Worm (Caenorhabditis elegans) whole organism, late embryonic: ENCODE data around the gene F14F7.5.

Experiments used
- C08G9.2 ChIP-seq: sonication (generic microtip); optimal IDR thresholded peaks from 2 replicates; lab custom pipeline; 2016; ENCODE audit warnings: mild to moderate bottlenecking, missing genetic modification characterization, moderate library complexity, missing compliant biosample characterization
- C38D4.7 ChIP-seq: fragments of 200-800 bp; sonication (Bioruptor generic); optimal IDR thresholded peaks from 2 replicates; lab custom pipeline; 2018; ENCODE audit warnings: mild to moderate bottlenecking, missing genetic modification characterization, moderate library complexity, missing compliant biosample characterization
- K02D7.2 ChIP-seq: sonication (generic microtip); optimal IDR thresholded peaks from 2 replicates; lab custom pipeline; 2017; ENCODE audit warnings: mild to moderate bottlenecking, missing genetic modification characterization, missing compliant biosample characterization
- K09A11.1 ChIP-seq: sonication (generic microtip); optimal IDR thresholded peaks from 2 replicates; lab custom pipeline; 2017; ENCODE audit warnings: antibody characterized with exemption, mild to moderate bottlenecking, missing genetic modification characterization, missing compliant biosample characterization; ENCODE audit not compliant: insufficient read depth
- ahr-1 ChIP-seq: sonication (generic microtip); optimal IDR thresholded peaks from 2 replicates; lab custom pipeline; 2016; ENCODE audit warnings: missing genetic modification characterization, missing compliant biosample characterization
- ama-1 ChIP-seq: fragments of 150-350 bp; optimal IDR thresholded peaks from 2 replicates; lab custom pipeline; 2014
- ceh-18 ChIP-seq: sonication (generic microtip); optimal IDR thresholded peaks from 2 replicates; lab custom pipeline; 2016; ENCODE audit warnings: missing genetic modification characterization, missing compliant biosample characterization
- ceh-19 ChIP-seq: fragments of 200-800 bp; sonication (Bioruptor generic); optimal IDR thresholded peaks from 2 replicates; lab custom pipeline; 2018; ENCODE audit warnings: mild to moderate bottlenecking, missing genetic modification characterization, missing compliant biosample characterization
- ceh-2 ChIP-seq: sonication (generic microtip); optimal IDR thresholded peaks from 2 replicates; lab custom pipeline; 2016; ENCODE audit warnings: missing genotype, missing genetic modification characterization, missing compliant biosample characterization
- ceh-22 ChIP-seq: sonication (generic microtip); optimal IDR thresholded peaks from 2 replicates; lab custom pipeline; 2017; ENCODE audit warnings: missing biosample characterization, missing genetic modification characterization
- ceh-31 ChIP-seq: sonication (generic microtip); optimal IDR thresholded peaks from 2 replicates; lab custom pipeline; 2016; ENCODE audit warnings: missing genetic modification characterization, missing compliant biosample characterization
- ceh-34 ChIP-seq: sonication (generic microtip); optimal IDR thresholded peaks from 2 replicates; lab custom pipeline; 2016; ENCODE audit warnings: mild to moderate bottlenecking, missing genetic modification characterization, missing compliant biosample characterization
- ceh-45 ChIP-seq: fragments of 200-800 bp; sonication (Bioruptor generic); IDR thresholded peaks from 2 replicates; pipeline ENCODE4 v1.3.6; 2022; ENCODE audit warnings: missing genetic modification reagents, missing genetic modification characterization, missing compliant biosample characterization
- ceh-48 ChIP-seq: sonication (generic microtip); optimal IDR thresholded peaks from 2 replicates; lab custom pipeline; 2016; ENCODE audit warnings: missing genetic modification characterization, inconsistent platforms, missing compliant biosample characterization
- ceh-6 ChIP-seq: fragments of 200-800 bp; sonication (Bioruptor generic); optimal IDR thresholded peaks from 2 replicates; lab custom pipeline; 2018; ENCODE audit warnings: mild to moderate bottlenecking, missing genetic modification characterization, missing compliant biosample characterization
- che-1 ChIP-seq: sonication (generic microtip); optimal IDR thresholded peaks from 2 replicates; lab custom pipeline; 2016; ENCODE audit warnings: mild to moderate bottlenecking, missing genetic modification characterization, missing compliant biosample characterization
- dmd-4 ChIP-seq: sonication (generic microtip); optimal IDR thresholded peaks from 2 replicates; lab custom pipeline; 2016; ENCODE audit warnings: borderline replicate concordance, missing genetic modification characterization, missing compliant biosample characterization
- dve-1 ChIP-seq: sonication (generic microtip); optimal IDR thresholded peaks from 2 replicates; lab custom pipeline; 2017; ENCODE audit warnings: antibody characterized with exemption, mild to moderate bottlenecking, missing genetic modification characterization, missing compliant biosample characterization
- elt-2 ChIP-seq: sonication (generic microtip); optimal IDR thresholded peaks from 2 replicates; lab custom pipeline; 2016; ENCODE audit warnings: missing genetic modification reagents, missing genetic modification characterization, missing compliant biosample characterization
- eyg-1 ChIP-seq: sonication (generic microtip); optimal IDR thresholded peaks from 2 replicates; lab custom pipeline; 2016; ENCODE audit warnings: missing genotype, missing genetic modification characterization, missing compliant biosample characterization
- fax-1 ChIP-seq: sonication (generic microtip); optimal IDR thresholded peaks from 2 replicates; lab custom pipeline; 2016; ENCODE audit warnings: missing genotype, missing genetic modification characterization, missing compliant biosample characterization
- fkh-6 ChIP-seq: sonication (generic microtip); optimal IDR thresholded peaks from 2 replicates; lab custom pipeline; 2016; ENCODE audit warnings: missing genetic modification characterization, missing compliant biosample characterization
- hlh-15 ChIP-seq: sonication (generic microtip); optimal IDR thresholded peaks from 2 replicates; lab custom pipeline; 2016; ENCODE audit warnings: missing genetic modification characterization, missing compliant biosample characterization
- hlh-30 ChIP-seq: sonication (generic microtip); optimal IDR thresholded peaks from 2 replicates; lab custom pipeline; 2017; ENCODE audit warnings: antibody characterized with exemption, missing genetic modification characterization, missing compliant biosample characterization; ENCODE audit not compliant: insufficient read depth
- lin-11 ChIP-seq: fragments of 200-800 bp; sonication (Bioruptor generic); optimal IDR thresholded peaks from 2 replicates; lab custom pipeline; 2018; ENCODE audit warnings: mild to moderate bottlenecking, missing genetic modification characterization, missing compliant biosample characterization
- madf-2 ChIP-seq: sonication (generic microtip); optimal IDR thresholded peaks from 2 replicates; lab custom pipeline; 2017; ENCODE audit warnings: missing genetic modification characterization, missing compliant biosample characterization
- nfya-1 ChIP-seq: sonication (generic microtip); optimal IDR thresholded peaks from 2 replicates; lab custom pipeline; 2017; ENCODE audit warnings: missing genetic modification characterization, mild to moderate bottlenecking, missing compliant biosample characterization, antibody characterized with exemption, moderate library complexity
- nhr-11 ChIP-seq: fragments of 150-350 bp; optimal IDR thresholded peaks from 2 replicates; lab custom pipeline; 2014; ENCODE audit warnings: missing biosample characterization, missing genetic modification characterization
- odd-2 ChIP-seq: sonication (generic microtip); optimal IDR thresholded peaks from 2 replicates; lab custom pipeline; 2017; ENCODE audit warnings: antibody characterized with exemption, mild to moderate bottlenecking, missing genetic modification characterization, missing compliant biosample characterization
- pag-3 ChIP-seq: sonication (generic microtip); optimal IDR thresholded peaks from 2 replicates; lab custom pipeline; 2016; ENCODE audit warnings: missing compliant biosample characterization, missing genetic modification characterization, borderline replicate concordance
- pat-9 ChIP-seq: fragments of 200-800 bp; sonication (Bioruptor generic); optimal IDR thresholded peaks from 2 replicates; lab custom pipeline; 2018; ENCODE audit warnings: mild to moderate bottlenecking, missing genetic modification characterization, moderate library complexity, missing compliant biosample characterization
- pax-1 ChIP-seq: fragments of 150-350 bp; optimal IDR thresholded peaks from 2 replicates; lab custom pipeline; 2014; ENCODE audit warnings: missing biosample characterization, missing genetic modification characterization
- pha-4 ChIP-seq: fragments of 150-350 bp; optimal IDR thresholded peaks from 2 replicates; lab custom pipeline; 2018; ENCODE audit warnings: missing biosample characterization, missing genetic modification reagents, missing genetic modification characterization
- pros-1 ChIP-seq: fragments of 150-350 bp; optimal IDR thresholded peaks from 2 replicates; lab custom pipeline; 2014; ENCODE audit warnings: missing biosample characterization, missing genetic modification reagents, missing genetic modification characterization
- rnt-1 ChIP-seq: sonication (generic microtip); optimal IDR thresholded peaks from 2 replicates; lab custom pipeline; 2016; ENCODE audit warnings: missing genetic modification characterization, missing compliant biosample characterization
- sdc-2 ChIP-seq: sonication (generic microtip); optimal IDR thresholded peaks from 2 replicates; lab custom pipeline; 2016; ENCODE audit warnings: missing genotype, missing genetic modification characterization, missing compliant biosample characterization
- sox-2 ChIP-seq: fragments of 200-800 bp; sonication (Bioruptor generic); IDR thresholded peaks from 2 replicates; pipeline ENCODE4 v1.3.6; 2022; ENCODE audit warnings: missing genetic modification reagents, missing genetic modification characterization, missing compliant biosample characterization
- syd-9 ChIP-seq: sonication (generic microtip); optimal IDR thresholded peaks from 2 replicates; lab custom pipeline; 2016; ENCODE audit warnings: mild to moderate bottlenecking, missing genetic modification characterization, moderate library complexity, missing compliant biosample characterization
- tbx-2 ChIP-seq: sonication (generic microtip); optimal IDR thresholded peaks from 2 replicates; lab custom pipeline; 2016; ENCODE audit warnings: missing genetic modification characterization, missing compliant biosample characterization
- tbx-7 ChIP-seq: sonication (generic microtip); optimal IDR thresholded peaks from 2 replicates; lab custom pipeline; 2016; ENCODE audit warnings: missing genotype, missing genetic modification characterization, missing compliant biosample characterization
- ttx-3 ChIP-seq: sonication (generic microtip); optimal IDR thresholded peaks from 2 replicates; lab custom pipeline; 2016; ENCODE audit warnings: missing genetic modification reagents, missing genetic modification characterization, missing compliant biosample characterization
- unc-3 ChIP-seq, 2 experiments: fragments of 200-800 bp in 1 of 2; sonication (Bioruptor generic) in 1 of 2; sonication (generic microtip) in 1 of 2; conservative IDR thresholded peaks in 1 of 2; optimal IDR thresholded peaks in 1 of 2; 2 replicates each; pipeline versions ENCODE4 v1.3.6 to Lab custom; 2016 to 2022; ENCODE audit warnings: missing compliant biosample characterization in 2 of 2, missing genetic modification characterization in 2 of 2, missing genetic modification reagents in 1 of 2
- unc-42 ChIP-seq: sonication (generic microtip); optimal IDR thresholded peaks from 2 replicates; lab custom pipeline; 2016; ENCODE audit warnings: missing genotype, missing genetic modification characterization, missing compliant biosample characterization
- unc-55 ChIP-seq: sonication (generic microtip); optimal IDR thresholded peaks from 2 replicates; lab custom pipeline; 2017; ENCODE audit warnings: missing biosample characterization, missing genetic modification reagents, missing genetic modification characterization
- unc-86 ChIP-seq: sonication (generic microtip); optimal IDR thresholded peaks from 2 replicates; lab custom pipeline; 2016; ENCODE audit warnings: missing genetic modification characterization, missing compliant biosample characterization
- zip-5 ChIP-seq: sonication (generic microtip); optimal IDR thresholded peaks from 2 replicates; lab custom pipeline; 2016; ENCODE audit warnings: missing genetic modification characterization, missing compliant biosample characterization
- ztf-16 ChIP-seq: sonication (generic microtip); optimal IDR thresholded peaks from 2 replicates; lab custom pipeline; 2017; ENCODE audit warnings: missing genetic modification characterization, missing compliant biosample characterization

Gene F14F7.5

DNA sequence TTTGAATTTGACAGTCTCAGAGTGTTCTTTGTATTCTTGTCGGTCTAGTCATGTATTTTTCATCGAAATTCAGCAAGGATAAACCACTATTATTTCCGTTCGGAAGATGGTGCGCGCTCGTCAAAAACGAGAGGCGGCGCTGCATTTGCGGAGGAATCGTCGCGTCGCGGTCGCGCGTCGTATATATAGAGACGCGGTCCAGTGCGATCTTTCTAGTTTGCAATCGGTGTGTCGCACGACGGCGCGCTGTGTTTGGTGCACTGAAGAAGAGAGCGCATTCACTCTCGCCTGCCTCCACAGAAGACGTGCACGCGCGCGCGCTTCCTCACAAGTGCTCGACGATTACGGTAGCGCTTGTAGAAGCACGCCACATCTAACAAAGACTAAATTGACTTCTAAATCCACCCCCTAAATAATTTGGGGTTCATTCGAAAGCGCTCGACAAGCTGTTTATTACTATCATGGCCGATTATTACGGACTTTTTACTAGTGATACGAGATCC is 38.8 kb downstream of the F14F7.5 start, which contains the start of gene Y39E4B.6 (continued):
- TF ChIP-seq ceh-48 (tag; lab: Kevin White, UChicago) (peak; percentile 89), unc-86 (tag; lab: Kevin White, UChicago) (peak; percentile 94), madf-2 (tag; lab: Kevin White, UChicago) (peak; percentile 96), tbx-7 (tag; lab: Kevin White, UChicago) (peak; percentile 54), elt-2 (tag; lab: Kevin White, UChicago) (peak; percentile 88), ceh-45 (GFP tag; lab: Robert Waterston, UW) (no peak), unc-3 (GFP tag; conservative IDR thresholded peaks at IDR 0.05; lab: Robert Waterston, UW) (peak; percentile 58; the same call in 1 of the 2 replicates), unc-3 (tag; optimal IDR thresholded peaks at IDR 0.05; lab: Kevin White, UChicago) (peak; percentile 82), unc-42 (tag; lab: Kevin White, UChicago) (peak; percentile 96), lin-11 (peak; percentile 31), ahr-1 (peak; percentile 18), unc-55 (peak; percentile 74), hlh-30 (peak; percentile 77), ceh-6 (peak; percentile 76), nhr-11 (tag; lab: Kevin White, UChicago) (no peak), dmd-4 (tag; lab: Kevin White, UChicago) (peak; percentile 81), dve-1 (tag; lab: Kevin White, UChicago) (peak; percentile 87), zip-5 (no peak), pag-3 (tag; lab: Kevin White, UChicago) (peak; percentile 43), che-1 (tag; lab: Kevin White, UChicago) (peak; percentile 56), K02D7.2 (tag; lab: Kevin White, UChicago) (peak; percentile 97), ama-1 (peak; percentile 87), ceh-18 (tag; lab: Kevin White, UChicago) (peak; percentile 99), ceh-22 (peak; percentile 9), pat-9 (tag; lab: Kevin White, UChicago) (peak; percentile 82), eyg-1 (tag; lab: Kevin White, UChicago) (peak; percentile 76), C38D4.7 (peak; percentile 2), ceh-19 (peak; percentile 83), hlh-15 (no peak), ztf-16 (tag; lab: Kevin White, UChicago) (peak; percentile 73), nfya-1 (tag; lab: Kevin White, UChicago) (peak; percentile 95), sox-2 (GFP tag; lab: Robert Waterston, UW) (peak; percentile 61), odd-2 (tag; lab: Kevin White, UChicago) (no peak), fax-1 (tag; lab: Kevin White, UChicago) (no peak), pros-1 (peak; percentile 91), pha-4 (tag; lab: Kevin White, UChicago) (no peak), sdc-2 (peak; percentile 78), pax-1 (tag; lab: Kevin White, UChicago) (peak; percentile 46), syd-9 (peak; percentile 86), rnt-1 (peak; percentile 97), fkh-6 (tag; lab: Kevin White, UChicago) (no peak)
- TF ChIP-seq, all 69 proteins: peak for 55

DNA sequence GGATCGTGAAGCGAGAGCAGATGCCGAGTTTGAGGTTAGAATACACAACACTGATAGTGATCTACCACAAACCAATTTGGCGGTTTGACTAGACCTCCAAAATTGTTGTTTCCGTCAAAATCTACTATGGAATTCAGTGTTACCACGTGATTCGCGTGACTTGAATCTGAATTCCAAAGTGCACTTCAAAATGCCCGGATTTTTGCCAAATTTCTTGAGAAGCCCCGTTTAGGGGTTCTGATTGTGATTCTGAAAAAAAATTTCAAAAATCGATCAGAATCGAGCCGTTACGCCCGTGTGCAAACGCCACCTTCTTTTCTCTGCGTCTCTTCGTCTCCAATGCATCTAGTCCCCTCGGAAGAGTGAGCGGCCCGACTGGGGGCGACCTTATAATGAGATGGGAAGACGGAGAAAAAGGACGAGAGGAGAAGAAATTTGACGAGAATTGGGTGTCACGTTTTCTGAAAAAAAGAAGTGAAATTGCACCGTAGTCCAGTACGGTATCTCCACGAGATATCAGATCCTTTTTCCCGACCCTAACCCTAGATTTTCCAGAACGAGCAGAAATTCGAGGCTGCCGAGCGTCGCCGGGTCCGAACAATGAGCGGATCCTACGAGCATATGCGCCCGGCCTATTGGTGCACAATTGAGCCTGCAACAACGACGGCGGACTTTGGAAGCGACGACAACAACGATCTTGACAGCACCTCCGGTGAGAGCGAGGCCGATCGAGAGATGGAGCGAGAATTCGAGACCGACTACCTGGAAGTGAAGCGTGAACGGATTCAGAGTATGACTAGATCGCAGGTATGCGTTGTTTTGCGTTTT is 39.8 kb downstream of the F14F7.5 start:
- no peak for TF ChIP-seq sox-2 (GFP tag; lab: Robert Waterston, UW)
- TF ChIP-seq ceh-31 (tag; lab: Kevin White, UChicago): peak; percentile 11
- peak; percentile 43 for TF ChIP-seq K02D7.2 (tag; lab: Kevin White, UChicago)
- peak; percentile 9 for TF ChIP-seq dve-1 (tag; lab: Kevin White, UChicago)
- TF ChIP-seq ama-1: peak; percentile 13
- peak; percentile 5 for TF ChIP-seq tbx-2 (tag; lab: Kevin White, UChicago)
- TF ChIP-seq syd-9: no peak
- TF ChIP-seq ttx-3: no peak
- TF ChIP-seq C08G9.2 (tag; lab: Kevin White, UChicago): peak; percentile 13
- TF ChIP-seq ceh-2: no peak
- peak; percentile 46 for TF ChIP-seq ceh-34
- TF ChIP-seq nfya-1 (tag; lab: Kevin White, UChicago): peak; percentile 6
- peak; percentile 58 for TF ChIP-seq hlh-30
- no peak for TF ChIP-seq ztf-16 (tag; lab: Kevin White, UChicago)
- TF ChIP-seq K09A11.1: no peak
